Worm (Caenorhabditis elegans): ENCODE measurements around the gene pde-4.
A peak's percentile ranks its signal among the peaks of the same experiment; 100 is the strongest.

The pde-4 gene

DNA sequence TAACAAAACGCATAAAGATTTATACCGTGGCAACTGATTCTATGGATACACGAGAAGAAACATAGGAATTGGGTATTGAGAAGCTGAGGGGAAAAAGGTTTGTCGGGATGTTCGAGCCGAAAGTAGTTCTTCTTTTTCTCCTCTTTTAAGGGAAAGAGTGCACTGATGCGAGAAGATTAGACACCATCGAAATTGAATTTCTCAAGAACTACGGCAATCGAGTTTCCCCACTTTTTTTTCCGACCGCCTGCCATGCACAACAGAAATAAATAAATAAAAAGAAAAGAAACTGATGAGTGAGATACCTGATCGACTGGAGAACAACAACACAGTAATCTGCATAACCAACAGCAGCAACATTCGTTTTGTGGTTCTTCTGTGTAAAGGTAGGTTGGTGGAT, 56.8 kb downstream of the pde-4 start:
- no peak for TF ChIP-seq ceh-36 (tag; optimal IDR thresholded peaks at IDR 0.05)
- TF ChIP-seq tra-4 (tag; optimal IDR thresholded peaks at IDR 0.05) = no peak
- no peak for TF ChIP-seq ceh-13 (GFP tag; optimal IDR thresholded peaks at IDR 0.05)
- no peak for TF ChIP-seq hnd-1 (tag; optimal IDR thresholded peaks at IDR 0.05)
- TF ChIP-seq hmg-4 (GFP tag; optimal IDR thresholded peaks at IDR 0.05) = no peak
- no peak for TF ChIP-seq pes-1 (GFP tag; IDR thresholded peaks at IDR 0.05)
- no peak for TF ChIP-seq tbx-11 (GFP tag; IDR thresholded peaks at IDR 0.05)
- TF ChIP-seq scrt-1 (GFP tag; IDR thresholded peaks at IDR 0.05) = no peak
- TF ChIP-seq flt-1 (GFP tag; IDR thresholded peaks at IDR 0.05) = no peak
- TF ChIP-seq ama-1 (optimal IDR thresholded peaks at IDR 0.05) = no peak
- no peak for TF ChIP-seq aly-1 (tag; optimal IDR thresholded peaks at IDR 0.05)

DNA sequence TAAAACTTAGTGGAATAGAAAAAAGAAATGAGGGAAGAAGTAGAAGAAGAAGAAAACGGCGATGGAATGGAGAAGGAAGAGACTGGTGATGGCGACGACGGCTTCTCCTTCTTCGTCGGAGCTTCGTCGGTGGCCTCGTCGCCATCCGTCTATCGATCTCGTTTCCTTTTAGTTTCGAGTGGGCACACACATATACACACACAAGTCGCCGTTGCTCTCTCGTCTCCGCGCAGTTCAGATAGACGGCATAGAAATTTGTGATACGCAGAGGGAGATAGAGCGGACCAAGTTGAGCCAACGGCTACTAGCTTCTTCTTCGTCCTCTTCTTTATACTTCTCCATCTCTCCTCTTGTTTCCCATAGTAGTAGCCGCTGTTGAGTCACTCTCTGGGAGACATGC, 57.8 kb downstream of the pde-4 start:
- TF ChIP-seq tra-4 (tag; optimal IDR thresholded peaks at IDR 0.05) (no peak), hmg-4 (GFP tag; optimal IDR thresholded peaks at IDR 0.05) (peak; percentile 26), scrt-1 (GFP tag; IDR thresholded peaks at IDR 0.05) (0 out of 2 replicates have a peak, but pooled peaks have one; percentile 28)

DNA sequence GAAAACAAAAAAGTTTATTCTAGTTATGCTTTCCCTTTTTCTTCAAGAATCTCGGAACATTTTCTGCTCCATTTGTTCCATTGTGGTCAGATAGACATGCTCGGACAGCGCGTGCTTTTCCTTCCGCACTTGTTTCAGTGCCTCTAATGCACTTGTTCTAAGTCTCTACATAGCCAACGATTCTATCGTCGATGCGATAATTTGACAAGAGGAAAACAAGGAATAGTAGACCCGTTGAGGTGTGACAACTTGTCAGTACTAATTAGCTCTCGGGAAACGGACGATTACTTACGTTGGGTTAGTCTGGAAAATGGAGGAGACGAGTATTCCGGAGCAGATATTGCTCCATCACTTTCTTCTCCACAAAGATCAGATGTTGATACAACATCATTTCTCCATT, 62.8 kb downstream of the pde-4 start:
- TF ChIP-seq ets-7 (tag; optimal IDR thresholded peaks at IDR 0.05) = no peak
- no peak for TF ChIP-seq ama-1 (optimal IDR thresholded peaks at IDR 0.05)
- TF ChIP-seq ceh-13 (GFP tag; optimal IDR thresholded peaks at IDR 0.05) = no peak
- no peak for TF ChIP-seq tbx-11 (GFP tag; IDR thresholded peaks at IDR 0.05)
- TF ChIP-seq hmbx-1 (tag; optimal IDR thresholded peaks at IDR 0.05) = no peak
- no peak for TF ChIP-seq aly-1 (tag; optimal IDR thresholded peaks at IDR 0.05)
- TF ChIP-seq sea-1 (GFP tag; conservative IDR thresholded peaks at IDR 0.05) = no peak
- no peak for TF ChIP-seq F13C5.2 (tag; optimal IDR thresholded peaks at IDR 0.05)
- no peak for TF ChIP-seq hnd-1 (tag; optimal IDR thresholded peaks at IDR 0.05)
- TF ChIP-seq ceh-36 (tag; optimal IDR thresholded peaks at IDR 0.05) = no peak
- no peak for TF ChIP-seq B0310.2 (tag; optimal IDR thresholded peaks at IDR 0.05)
- no peak for TF ChIP-seq hmg-4 (GFP tag; optimal IDR thresholded peaks at IDR 0.05)
- no peak for TF ChIP-seq flt-1 (GFP tag; IDR thresholded peaks at IDR 0.05)
- TF ChIP-seq tbx-37 (GFP tag; conservative IDR thresholded peaks at IDR 0.05) = no peak
- TF ChIP-seq tra-4 (tag; optimal IDR thresholded peaks at IDR 0.05) = no peak
- TF ChIP-seq scrt-1 (GFP tag; IDR thresholded peaks at IDR 0.05) = no peak
- no peak for TF ChIP-seq pes-1 (GFP tag; IDR thresholded peaks at IDR 0.05)

DNA sequence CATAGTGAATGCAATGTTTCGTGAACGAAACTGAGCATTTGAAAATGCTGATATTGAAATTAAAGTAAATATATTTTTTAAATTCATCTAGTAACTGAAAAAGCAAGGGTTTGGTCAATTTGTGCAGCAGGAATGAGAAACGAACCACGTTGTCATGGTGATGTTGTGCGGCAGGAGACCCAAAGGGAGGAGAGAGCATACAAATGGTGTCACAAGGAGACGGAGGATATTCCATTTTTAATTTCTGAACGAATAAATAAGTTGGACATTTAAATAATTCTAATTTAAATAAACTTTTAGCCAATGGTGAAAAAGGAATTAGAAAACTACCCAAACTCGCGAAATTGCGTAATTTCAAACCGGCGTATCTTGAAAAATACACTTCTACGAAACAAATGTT, 67.5 kb downstream of the pde-4 start, which contains the start of gene mks-3:
Gene mks-3, minus strand, starts transcription at position 101 of the 400 bp plus-strand sequence.
- TF ChIP-seq hmbx-1 (tag; optimal IDR thresholded peaks at IDR 0.05) (no peak), ets-7 (tag; optimal IDR thresholded peaks at IDR 0.05) (no peak), scrt-1 (GFP tag; IDR thresholded peaks at IDR 0.05) (no peak), tbx-37 (GFP tag; conservative IDR thresholded peaks at IDR 0.05) (no peak), ceh-13 (GFP tag; optimal IDR thresholded peaks at IDR 0.05) (no peak), F13C5.2 (tag; optimal IDR thresholded peaks at IDR 0.05) (no peak), tra-4 (tag; optimal IDR thresholded peaks at IDR 0.05) (no peak), hmg-4 (GFP tag; optimal IDR thresholded peaks at IDR 0.05) (no peak), tbx-11 (GFP tag; IDR thresholded peaks at IDR 0.05) (no peak), aly-1 (tag; optimal IDR thresholded peaks at IDR 0.05) (no peak), B0310.2 (tag; optimal IDR thresholded peaks at IDR 0.05) (no peak), sea-1 (GFP tag; conservative IDR thresholded peaks at IDR 0.05) (no peak), ceh-36 (tag; optimal IDR thresholded peaks at IDR 0.05) (no peak), flt-1 (GFP tag; IDR thresholded peaks at IDR 0.05) (no peak), hnd-1 (tag; optimal IDR thresholded peaks at IDR 0.05) (no peak), pes-1 (GFP tag; IDR thresholded peaks at IDR 0.05) (no peak), ama-1 (optimal IDR thresholded peaks at IDR 0.05) (no peak)

DNA sequence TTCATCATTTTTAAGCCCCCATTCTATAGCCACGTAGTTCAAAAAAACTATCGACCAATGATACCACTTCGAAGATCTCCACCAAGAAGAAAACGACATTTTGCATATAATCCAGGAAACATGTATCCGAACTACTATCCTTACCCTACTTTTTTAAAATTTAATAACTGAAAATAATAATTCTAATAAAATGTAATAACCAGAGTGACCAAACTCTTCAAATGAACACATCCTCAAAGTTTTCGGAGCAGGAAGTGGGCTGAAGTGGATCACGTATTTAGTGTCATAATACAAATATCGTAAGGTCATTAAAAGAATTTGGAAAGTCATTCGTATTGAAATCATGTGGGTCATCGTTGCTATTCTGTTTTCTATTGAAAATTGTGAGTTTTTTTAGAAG, 73.6 kb downstream of the pde-4 start, which contains the start of gene F35D2.6:
Gene F35D2.6, plus strand, starts transcription at position 301 of the 400 bp plus-strand sequence.
- TF ChIP-seq tbx-37 (GFP tag; conservative IDR thresholded peaks at IDR 0.05) (no peak), ceh-36 (tag; optimal IDR thresholded peaks at IDR 0.05) (no peak), B0310.2 (tag; optimal IDR thresholded peaks at IDR 0.05) (no peak), aly-1 (tag; optimal IDR thresholded peaks at IDR 0.05) (no peak), scrt-1 (GFP tag; IDR thresholded peaks at IDR 0.05) (no peak), sea-1 (GFP tag; conservative IDR thresholded peaks at IDR 0.05) (no peak), ets-7 (tag; optimal IDR thresholded peaks at IDR 0.05) (no peak), tra-4 (tag; optimal IDR thresholded peaks at IDR 0.05) (no peak), hnd-1 (tag; optimal IDR thresholded peaks at IDR 0.05) (no peak), ama-1 (optimal IDR thresholded peaks at IDR 0.05) (no peak), tbx-11 (GFP tag; IDR thresholded peaks at IDR 0.05) (no peak), hmbx-1 (tag; optimal IDR thresholded peaks at IDR 0.05) (no peak), ceh-13 (GFP tag; optimal IDR thresholded peaks at IDR 0.05) (no peak), flt-1 (GFP tag; IDR thresholded peaks at IDR 0.05) (no peak), pes-1 (GFP tag; IDR thresholded peaks at IDR 0.05) (no peak)

Data from whole organism, early embryonic.